Worm (Caenorhabditis elegans) whole organism, young adult: ENCODE data around the gene clec-121.

Experiments used
- Y53G8AR.9 ChIP-seq: fragments of 200-800 bp; sonication (Bioruptor generic); conservative IDR thresholded peaks from 2 replicates; pipeline ENCODE4 v1.3.6; 2022; ENCODE audit warnings: missing genetic modification reagents, missing genetic modification characterization, missing compliant biosample characterization
- nfya-1 ChIP-seq: sonication (generic microtip); optimal IDR thresholded peaks from 2 replicates; lab custom pipeline; 2017; ENCODE audit warnings: antibody characterized with exemption, missing compliant biosample characterization, missing genetic modification characterization, borderline replicate concordance; ENCODE audit not compliant: insufficient read depth
- pha-4 ChIP-seq: fragments of 150-350 bp; sonication (generic microtip); optimal IDR thresholded peaks from 2 replicates; lab custom pipeline; 2014; ENCODE audit warnings: missing biosample characterization, missing genetic modification reagents, missing genetic modification characterization
- xnd-1 ChIP-seq: sonication (generic microtip); optimal IDR thresholded peaks from 2 replicates; lab custom pipeline; 2016; ENCODE audit warnings: missing genotype, missing genetic modification reagents, missing genetic modification characterization, missing compliant biosample characterization

ce11 chrII:3113289-3113688 lies 11.2 kb downstream of the clec-121 start:
- TF ChIP-seq xnd-1 (tag; lab: Kevin White, UChicago) (no peak), nfya-1 (tag; lab: Kevin White, UChicago) (no peak), Y53G8AR.9 (GFP tag; lab: Robert Waterston, UW) (no peak), pha-4 (tag; lab: Kevin White, UChicago) (no peak)
